Worm (Caenorhabditis elegans) whole organism, L3 larva: ENCODE data around the gene K06A4.6.

Experiments used
- fkh-10 ChIP-seq: sonication (generic microtip); optimal IDR thresholded peaks from 2 replicates; lab custom pipeline; 2017; ENCODE audit warnings: missing biosample characterization, missing genetic modification reagents, missing genetic modification characterization
- lin-39 ChIP-seq: fragments of 150-350 bp; optimal IDR thresholded peaks from 2 replicates; lab custom pipeline; 2018; ENCODE audit warnings: missing biosample characterization, missing genetic modification reagents, missing genetic modification characterization
- lsy-12 ChIP-seq: sonication (generic microtip); optimal IDR thresholded peaks from 2 replicates; lab custom pipeline; 2016; ENCODE audit warnings: mild to moderate bottlenecking, missing genetic modification characterization, missing compliant biosample characterization
- nhr-76 ChIP-seq: fragments of 150-350 bp; sonication (generic microtip); optimal IDR thresholded peaks from 5 replicates; lab custom pipeline; 2014; ENCODE audit warnings: missing biosample characterization, missing genetic modification characterization

DNA sequence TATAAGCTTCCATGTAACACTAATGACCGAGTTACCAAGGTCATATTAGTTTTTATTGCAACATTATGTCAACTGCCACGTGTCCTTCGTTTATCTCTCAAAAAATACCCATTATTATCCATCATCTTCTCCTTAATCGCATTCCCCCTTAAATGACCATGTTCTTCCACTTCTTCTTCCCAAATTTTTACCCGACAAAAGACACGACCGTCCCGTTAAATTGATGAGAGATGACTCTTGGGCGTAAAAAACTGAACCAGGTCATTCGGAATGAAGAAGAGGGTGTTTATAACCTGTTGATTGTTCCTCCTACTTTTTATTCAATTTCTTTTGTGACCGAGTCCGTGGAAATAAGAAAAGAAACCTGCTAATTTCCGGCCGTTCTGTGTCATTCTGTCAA is 35.8 kb downstream of the K06A4.6 start:
- no peak for TF ChIP-seq lin-39 (tag; lab: Kevin White, UChicago)
- TF ChIP-seq fkh-10 (GFP tag; lab: Kevin White, UChicago): no peak
- TF ChIP-seq nhr-76 (tag; lab: Kevin White, UChicago): no peak
- TF ChIP-seq lsy-12: no peak
